Worm (Caenorhabditis elegans) whole organism, L2 larva: ENCODE measurements around the gene cnc-8.

ENCODE experiments used
- R02D3.7 ChIP-seq: fragments of 150-350 bp; optimal IDR thresholded peaks from 2 replicates; lab custom pipeline; 2014; ENCODE audit warnings: missing biosample characterization, missing genetic modification characterization
- ZK546.5 ChIP-seq: sonication (generic microtip); optimal IDR thresholded peaks from 2 replicates; lab custom pipeline; 2017; ENCODE audit warnings: missing biosample characterization, missing genetic modification characterization
- alr-1 ChIP-seq: fragments of 150-350 bp; optimal IDR thresholded peaks from 2 replicates; lab custom pipeline; 2014; ENCODE audit warnings: missing biosample characterization, missing genetic modification characterization
- fos-1 ChIP-seq: fragments of 150-350 bp; optimal IDR thresholded peaks from 2 replicates; lab custom pipeline; 2014; ENCODE audit warnings: missing biosample characterization, missing genetic modification characterization
- nhr-11 ChIP-seq: fragments of 150-350 bp; optimal IDR thresholded peaks from 2 replicates; lab custom pipeline; 2014; ENCODE audit warnings: missing biosample characterization, missing genetic modification characterization
- peb-1 ChIP-seq: fragments of 150-350 bp; optimal IDR thresholded peaks from 2 replicates; lab custom pipeline; 2014; ENCODE audit warnings: missing biosample characterization, missing genetic modification characterization

ce11 chrX:10310366-10310765, 4.0 kb downstream of the cnc-8 start, which contains the start of gene F41E7.6:
- TF ChIP-seq R02D3.7 (tag; lab: Kevin White, UChicago): no peak
- TF ChIP-seq peb-1 (tag; lab: Kevin White, UChicago): no peak
- no peak for TF ChIP-seq nhr-11 (tag; lab: Kevin White, UChicago)
- no peak for TF ChIP-seq fos-1 (tag; lab: Kevin White, UChicago)
- TF ChIP-seq ZK546.5 (tag; lab: Kevin White, UChicago): no peak
- TF ChIP-seq alr-1 (tag; lab: Kevin White, UChicago): no peak
